Worm (Caenorhabditis elegans): Measurements from ENCODE around the gene cnc-8.
A peak's percentile ranks its signal among the peaks of the same experiment; 100 is the strongest.

cnc-8 gene

DNA sequence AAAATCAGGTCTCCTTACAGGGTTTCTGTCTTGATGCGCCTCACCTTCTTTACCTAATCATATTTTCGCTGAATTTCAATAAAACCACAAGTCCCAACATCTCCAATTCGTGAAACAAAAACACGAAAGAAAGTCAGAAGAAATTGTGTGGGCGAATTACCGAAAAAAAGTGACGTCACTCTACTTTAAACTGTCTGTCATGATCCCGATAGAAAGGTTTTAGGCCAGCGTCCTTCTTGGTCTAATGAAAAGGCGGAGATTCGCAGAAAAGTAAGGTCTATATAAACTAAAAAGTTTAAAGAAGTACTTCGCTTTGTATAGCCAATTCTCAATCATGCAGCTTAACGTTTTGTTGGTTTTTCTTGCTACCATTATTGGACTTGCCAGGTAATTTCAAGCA, at the start of gene cnc-8:
TSS of gene cnc-8 (plus strand) at position 307 of the 400 bp plus-strand sequence.
- TF ChIP-seq C04F5.9 (tag; optimal IDR thresholded peaks at IDR 0.05): no peak
- peak; percentile 32; the same call in 1 of the 2 replicates for TF ChIP-seq nhr-19 (GFP tag; conservative IDR thresholded peaks at IDR 0.05)
- TF ChIP-seq nhr-90 (tag; optimal IDR thresholded peaks at IDR 0.05; ENCODE audit: poor library complexity): peak; percentile 5
- TF ChIP-seq nhr-84 (tag; optimal IDR thresholded peaks at IDR 0.05): no peak
- peak; percentile 22 for TF ChIP-seq snu-23 (GFP tag; optimal IDR thresholded peaks at IDR 0.05)
- TF ChIP-seq blmp-1 (tag; optimal IDR thresholded peaks at IDR 0.05): peak; percentile 71
- peak; percentile 22 for TF ChIP-seq nhr-20 (tag; optimal IDR thresholded peaks at IDR 0.05)
- peak; percentile 82 for TF ChIP-seq nhr-85 (tag)
- TF ChIP-seq nhr-71 (tag; optimal IDR thresholded peaks at IDR 0.05): peak; percentile 39
- TF ChIP-seq elt-3 (tag; optimal IDR thresholded peaks at IDR 0.05): peak in 2 of 6 experiments; percentile 43 to 49

DNA sequence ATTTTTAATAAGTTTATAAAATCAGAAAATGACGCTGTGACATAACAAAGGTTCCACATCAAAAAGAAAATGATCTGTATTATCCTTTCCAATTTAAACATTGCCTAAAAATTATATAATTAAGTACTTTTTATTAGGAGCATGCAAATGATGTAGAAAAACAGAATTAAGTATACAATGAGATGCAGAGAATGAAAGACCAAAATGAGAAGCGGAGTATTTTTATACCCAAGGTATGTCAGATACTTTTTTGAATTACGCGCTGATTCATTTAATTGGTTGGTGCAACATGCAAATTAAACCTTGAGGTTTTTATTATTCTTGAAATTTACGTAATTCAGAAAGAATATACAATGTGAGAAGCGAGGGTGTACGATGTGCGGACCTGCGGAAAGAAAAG, 46.4 kb upstream of the cnc-8 start, which contains the start of gene C32A9.1:
TSS of gene C32A9.1 (minus strand) at position 101 of the 400 bp plus-strand sequence.
- TF ChIP-seq lin-14 (GFP tag; optimal IDR thresholded peaks at IDR 0.05): no peak
- TF ChIP-seq nhr-71 (tag; optimal IDR thresholded peaks at IDR 0.05): no peak
- TF ChIP-seq fkh-10 (GFP tag; optimal IDR thresholded peaks at IDR 0.05): no peak

DNA sequence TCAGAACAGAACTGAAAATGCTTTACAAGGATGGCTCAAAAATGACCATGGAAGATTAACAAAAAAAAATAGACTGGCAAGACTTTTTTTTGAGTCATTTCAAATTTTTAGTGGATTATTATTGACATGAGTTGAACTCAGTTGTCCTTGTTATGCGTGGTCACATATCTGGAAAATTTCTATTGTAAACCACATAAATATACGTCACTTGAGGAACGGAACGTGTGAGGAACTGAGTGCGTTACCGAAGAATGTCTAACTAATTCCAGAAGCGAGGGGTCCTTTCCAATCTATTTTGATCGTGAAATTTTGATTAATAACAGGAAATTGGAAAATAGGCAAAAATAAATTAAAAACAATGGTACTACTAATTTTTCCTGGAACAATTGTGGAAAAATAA, 44.1 kb upstream of the cnc-8 start:
- TF ChIP-seq hlh-17 (GFP tag; optimal IDR thresholded peaks at IDR 0.05; ENCODE audit: borderline replicate concordance): no peak
- TF ChIP-seq tlp-1 (tag; optimal IDR thresholded peaks at IDR 0.05): no peak
- TF ChIP-seq efl-1 (optimal IDR thresholded peaks at IDR 0.05): no peak
- peak in 1 of 2 experiments; percentile 52 for TF ChIP-seq efl-1 (GFP tag; optimal IDR thresholded peaks at IDR 0.05 in 1 of 2)

DNA sequence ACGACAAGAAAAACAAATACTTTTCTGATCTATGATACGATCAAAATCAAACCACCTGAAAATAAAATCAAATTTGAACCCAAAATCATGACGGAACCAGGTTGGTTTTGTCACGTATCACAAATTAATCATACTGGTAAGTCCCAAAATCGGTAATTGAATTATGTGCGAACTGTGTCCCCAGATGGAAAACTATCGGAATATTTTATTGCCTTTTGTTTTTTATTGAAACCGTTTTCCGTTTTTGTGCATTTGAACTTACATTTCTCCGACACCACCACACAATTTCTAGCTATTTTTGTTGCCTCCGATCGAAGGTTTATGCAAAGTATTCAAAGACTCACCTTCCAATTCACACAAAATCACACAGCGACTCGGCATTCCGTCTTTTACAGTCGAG, 33.0 kb upstream of the cnc-8 start, which contains the start of gene F41E7.2:
TSS of gene F41E7.2 (plus strand) at position 301 of the 400 bp plus-strand sequence.
- no peak for TF ChIP-seq nhr-11 (tag; optimal IDR thresholded peaks at IDR 0.05)
- no peak for TF ChIP-seq hlh-17 (GFP tag; optimal IDR thresholded peaks at IDR 0.05; ENCODE audit: borderline replicate concordance)
- TF ChIP-seq xbp-1 (tag; optimal IDR thresholded peaks at IDR 0.05): no peak
- no peak for TF ChIP-seq nhr-71 (tag; optimal IDR thresholded peaks at IDR 0.05)
- no peak for TF ChIP-seq aha-1 (tag; optimal IDR thresholded peaks at IDR 0.05)
- no peak for TF ChIP-seq isw-1 (GFP tag; IDR thresholded peaks at IDR 0.05)
- TF ChIP-seq lir-3 (tag; optimal IDR thresholded peaks at IDR 0.05; ENCODE audit: poor library complexity): no peak
- TF ChIP-seq zip-4 (GFP tag; optimal IDR thresholded peaks at IDR 0.05): no peak
- no peak for TF ChIP-seq unc-86 (tag; optimal IDR thresholded peaks at IDR 0.05)
- no peak for TF ChIP-seq pqm-1 (tag; optimal IDR thresholded peaks at IDR 0.05)
- TF ChIP-seq ceh-82 (tag; optimal IDR thresholded peaks at IDR 0.05): no peak
- TF ChIP-seq skn-1 (tag; optimal IDR thresholded peaks at IDR 0.05): no peak
- no peak for TF ChIP-seq tlp-1 (tag; optimal IDR thresholded peaks at IDR 0.05)
- no peak for TF ChIP-seq nhr-47 (tag; optimal IDR thresholded peaks at IDR 0.05)

DNA sequence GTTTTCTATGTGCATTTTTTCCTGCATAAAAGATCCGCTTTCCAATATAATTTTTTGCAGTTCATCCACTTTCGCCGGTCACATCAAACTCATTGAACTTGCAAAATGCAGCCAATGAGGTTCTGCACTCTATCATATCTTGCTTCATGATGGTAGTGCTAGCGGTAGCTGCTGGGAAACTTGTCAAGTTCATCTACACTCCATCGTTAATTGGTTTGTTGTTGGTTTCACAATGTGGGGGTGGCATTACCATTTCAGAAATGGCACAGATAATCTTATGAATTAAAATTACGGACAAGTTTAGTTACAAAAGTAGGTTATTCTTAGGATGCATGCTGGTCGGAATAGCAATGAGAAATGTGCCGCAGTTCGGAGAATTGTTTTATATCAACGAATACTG, 31.9 kb upstream of the cnc-8 start:
- TF ChIP-seq efl-1 (optimal IDR thresholded peaks at IDR 0.05): no peak
- TF ChIP-seq efl-1 (GFP tag; optimal IDR thresholded peaks at IDR 0.05 in 1 of 2): peak in 1 of 2 experiments; percentile 0
- no peak for TF ChIP-seq tbx-2 (tag; optimal IDR thresholded peaks at IDR 0.05)
- TF ChIP-seq nhr-237 (tag; optimal IDR thresholded peaks at IDR 0.05): no peak

DNA sequence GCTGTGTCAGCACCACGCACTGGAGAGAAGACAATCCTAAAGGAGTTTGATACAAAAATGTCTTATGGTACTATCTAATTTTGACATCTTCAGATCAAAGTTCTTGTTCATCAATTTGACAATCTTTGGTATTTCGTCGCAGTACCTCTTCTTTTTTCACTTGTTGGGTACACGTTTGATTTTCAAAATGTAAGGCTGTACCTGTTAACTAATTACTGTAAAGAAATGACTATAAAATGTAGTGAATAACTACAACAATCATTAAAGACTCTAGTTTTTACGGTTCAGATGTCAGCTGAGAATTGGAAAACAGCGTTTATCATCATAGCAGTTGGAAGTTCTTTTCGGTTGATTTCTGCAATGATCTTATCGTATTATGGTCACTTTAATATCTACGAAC, 29.3 kb upstream of the cnc-8 start:
- TF ChIP-seq nhr-20 (tag; optimal IDR thresholded peaks at IDR 0.05): peak; percentile 58
- peak; percentile 70 for TF ChIP-seq nhr-85 (tag)
- TF ChIP-seq ceh-82 (tag; optimal IDR thresholded peaks at IDR 0.05): no peak
- TF ChIP-seq lir-3 (tag; optimal IDR thresholded peaks at IDR 0.05; ENCODE audit: poor library complexity): no peak
- no peak for TF ChIP-seq pqm-1 (tag; optimal IDR thresholded peaks at IDR 0.05)

DNA sequence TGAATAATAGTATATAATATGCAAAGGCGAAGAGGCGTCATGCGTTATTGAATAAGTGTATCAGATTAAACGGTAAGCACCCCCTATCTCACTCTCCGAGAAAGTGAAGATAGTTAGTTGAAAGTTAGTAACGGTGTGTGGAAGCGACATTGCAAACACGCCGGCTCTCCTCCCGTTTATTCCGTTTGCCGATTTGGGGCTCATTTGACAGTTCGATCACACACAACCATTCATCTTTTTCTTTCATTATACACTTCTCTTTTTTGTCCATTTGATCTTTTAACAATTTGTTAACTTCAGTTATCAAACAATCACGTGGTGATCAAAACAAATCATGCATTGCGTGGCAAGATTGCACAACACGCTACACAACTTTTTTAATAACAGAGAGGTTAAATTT, 27.1 kb upstream of the cnc-8 start, which contains the start of gene slc-9B.1:
TSS of gene slc-9B.1 (plus strand) at position 301 of the 400 bp plus-strand sequence.
- TF ChIP-seq egl-13 (tag; optimal IDR thresholded peaks at IDR 0.05): no peak
- TF ChIP-seq ces-1 (GFP tag; optimal IDR thresholded peaks at IDR 0.05): no peak
- TF ChIP-seq nhr-76 (tag; optimal IDR thresholded peaks at IDR 0.05): no peak
- TF ChIP-seq lin-35 (GFP tag; optimal IDR thresholded peaks at IDR 0.05): no peak
- no peak for TF ChIP-seq blmp-1 (tag; optimal IDR thresholded peaks at IDR 0.05)
- no peak for TF ChIP-seq zag-1 (tag; optimal IDR thresholded peaks at IDR 0.05)
- no peak for TF ChIP-seq C34B4.2 (tag; optimal IDR thresholded peaks at IDR 0.05)
- no peak for TF ChIP-seq aly-2 (tag; optimal IDR thresholded peaks at IDR 0.05)
- no peak for TF ChIP-seq nhr-19 (GFP tag; conservative IDR thresholded peaks at IDR 0.05)
- TF ChIP-seq lin-39 (tag; optimal IDR thresholded peaks at IDR 0.05): no peak
- no peak for TF ChIP-seq mep-1 (tag; optimal IDR thresholded peaks at IDR 0.05)
- no peak for TF ChIP-seq nhr-237 (tag; optimal IDR thresholded peaks at IDR 0.05)
